Fruit fly (Drosophila melanogaster): ENCODE data around the gene CG17377.

DNA sequence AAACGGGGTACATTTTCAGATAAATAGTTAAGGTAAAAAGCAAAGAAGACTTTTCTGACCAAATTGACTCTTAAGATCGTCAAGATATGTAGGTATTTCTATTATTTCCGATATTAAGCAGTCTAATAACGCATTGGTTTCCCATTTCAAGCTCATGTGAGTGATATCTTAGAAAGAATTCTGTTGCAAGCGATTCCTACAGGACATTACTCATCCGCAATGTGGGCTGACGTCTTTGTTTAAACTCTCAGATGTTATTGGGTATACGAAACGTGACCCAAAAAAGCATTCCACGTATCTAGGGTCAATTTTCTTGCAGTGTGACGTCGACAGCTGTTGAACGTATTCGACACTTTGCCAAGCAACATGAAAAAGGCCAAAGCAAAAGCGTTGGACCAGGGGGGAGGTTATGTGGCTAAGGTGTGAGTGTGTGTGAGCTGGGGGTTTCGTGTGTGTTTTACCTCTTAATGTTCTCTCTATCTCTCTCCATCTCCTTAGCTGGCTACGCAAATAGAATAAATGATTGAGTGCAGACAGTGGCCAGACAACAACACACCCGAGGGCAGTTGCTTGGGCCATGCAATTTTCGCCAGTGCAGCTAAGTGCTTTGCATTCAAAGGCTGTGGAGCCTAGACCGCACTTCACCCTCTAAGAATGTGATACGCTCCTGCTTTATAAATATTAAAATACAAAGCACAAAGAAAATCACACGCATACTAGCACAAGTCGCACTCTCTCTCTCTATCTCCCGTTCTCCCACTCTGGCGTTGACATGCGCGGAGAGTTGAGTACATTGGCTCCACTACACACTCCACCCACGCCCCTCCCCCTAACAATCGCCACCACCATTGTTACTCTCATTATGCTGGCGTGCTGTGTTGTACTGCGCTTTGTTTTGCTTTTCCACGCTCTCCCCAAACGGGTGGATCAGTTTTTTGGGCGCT is 15.3 kb downstream of the CG17377 start:
- TF ChIP-seq Jra (GFP tag; optimal IDR thresholded peaks at IDR 0.05) (peak; percentile 78), CG9705 (GFP tag; optimal IDR thresholded peaks at IDR 0.05) (peak; percentile 89), OdsH (GFP tag; optimal IDR thresholded peaks at IDR 0.05) (peak; percentile 91)

Data from whole organism, wandering third instar larva.